Worm (Caenorhabditis elegans): Measurements from ENCODE around the gene col-162.

The col-162 gene

ce11 chrV:13455448-13455847 lies 13.7 kb downstream of the col-162 start, which contains the start of gene lurp-3:
TSS of gene lurp-3 (plus strand) at chrV:13455748.
- TF ChIP-seq sem-4 (tag; optimal IDR thresholded peaks at IDR 0.05) (no peak), nhr-237 (tag; optimal IDR thresholded peaks at IDR 0.05) (no peak), sma-3 (GFP tag; optimal IDR thresholded peaks at IDR 0.05) (no peak), zag-1 (tag; optimal IDR thresholded peaks at IDR 0.05) (no peak), skn-1 (tag; optimal IDR thresholded peaks at IDR 0.05) (no peak), sma-9 (GFP tag; optimal IDR thresholded peaks at IDR 0.05) (no peak), sma-9 (tag; optimal IDR thresholded peaks at IDR 0.05) (no peak), elt-3 (tag; optimal IDR thresholded peaks at IDR 0.05) (no peak)

- TF ChIP-seq C34F6.9 (tag; optimal IDR thresholded peaks at IDR 0.05) (peak; percentile 43), F13H6.1 (tag; optimal IDR thresholded peaks at IDR 0.05) (no peak), elt-3 (tag; optimal IDR thresholded peaks at IDR 0.05) (no peak), mab-5 (tag; optimal IDR thresholded peaks at IDR 0.05) (peak; percentile 0)
Observed at ce11 chrV:13457858-13458257, 16.1 kb downstream of the col-162 start, which contains the start of gene F25H9.2. TSS of gene F25H9.2 (plus strand) at chrV:13458083.

ce11 chrV:13459323-13459722 lies 17.6 kb downstream of the col-162 start, which contains the start of gene bath-39:
TSS of gene bath-39 (plus strand) at chrV:13459459.
- TF ChIP-seq lin-13 (GFP tag; optimal IDR thresholded peaks at IDR 0.05), result no peak
- TF ChIP-seq lsy-2 (tag; optimal IDR thresholded peaks at IDR 0.05), result peak in 1 of 2 experiments; percentile 33
- TF ChIP-seq unc-62 (GFP tag; optimal IDR thresholded peaks at IDR 0.05), result no peak
- TF ChIP-seq C34F6.9 (tag; optimal IDR thresholded peaks at IDR 0.05), result peak; percentile 52
- peak; percentile 37 for TF ChIP-seq unc-55 (GFP tag; optimal IDR thresholded peaks at IDR 0.05)
- TF ChIP-seq nhr-129 (tag; optimal IDR thresholded peaks at IDR 0.05), result peak; percentile 50

ce11 chrV:13462974-13463373 lies 21.2 kb downstream of the col-162 start, which contains the start of gene frm-10:
TSS of gene frm-10 (plus strand) at chrV:13463207.
- peak; percentile 80 for TF ChIP-seq unc-55 (GFP tag; optimal IDR thresholded peaks at IDR 0.05)
- TF ChIP-seq lsy-2 (tag; optimal IDR thresholded peaks at IDR 0.05), result peak; percentile 8 to 65
- TF ChIP-seq zag-1 (tag; optimal IDR thresholded peaks at IDR 0.05), result no peak
- TF ChIP-seq alr-1 (tag; optimal IDR thresholded peaks at IDR 0.05), result no peak
- peak; percentile 13 for TF ChIP-seq lin-13 (GFP tag; optimal IDR thresholded peaks at IDR 0.05)
- no peak for TF ChIP-seq elt-3 (tag; optimal IDR thresholded peaks at IDR 0.05)
- peak; percentile 61 for TF ChIP-seq ama-1 (optimal IDR thresholded peaks at IDR 0.05)
- TF ChIP-seq skn-1 (tag; optimal IDR thresholded peaks at IDR 0.05), result peak; percentile 79
- no peak for TF ChIP-seq unc-62 (GFP tag; optimal IDR thresholded peaks at IDR 0.05)
- TF ChIP-seq C34F6.9 (tag; optimal IDR thresholded peaks at IDR 0.05), result peak; percentile 82
- peak; percentile 59 for TF ChIP-seq sma-3 (GFP tag; optimal IDR thresholded peaks at IDR 0.05)
- TF ChIP-seq peb-1 (tag; optimal IDR thresholded peaks at IDR 0.05), result no peak
- TF ChIP-seq snpc-4 (tag; optimal IDR thresholded peaks at IDR 0.05), result no peak
- TF ChIP-seq ZK546.5 (tag; optimal IDR thresholded peaks at IDR 0.05), result no peak
- TF ChIP-seq ztf-11 (tag; optimal IDR thresholded peaks at IDR 0.05), result no peak
- no peak for TF ChIP-seq nhr-12 (tag; optimal IDR thresholded peaks at IDR 0.05)
- no peak for TF ChIP-seq aly-2 (tag; optimal IDR thresholded peaks at IDR 0.05)
- peak; percentile 84 for TF ChIP-seq nhr-129 (tag; optimal IDR thresholded peaks at IDR 0.05)
- TF ChIP-seq egl-27 (tag; optimal IDR thresholded peaks at IDR 0.05), result no peak
- no peak for TF ChIP-seq mab-5 (tag; optimal IDR thresholded peaks at IDR 0.05)
- TF ChIP-seq elt-1 (tag; optimal IDR thresholded peaks at IDR 0.05), result no peak
- no peak for TF ChIP-seq R02D3.7 (tag; optimal IDR thresholded peaks at IDR 0.05)
- no peak for TF ChIP-seq mbf-1 (tag; optimal IDR thresholded peaks at IDR 0.05)
- peak; percentile 68 for TF ChIP-seq gmeb-1 (tag; optimal IDR thresholded peaks at IDR 0.05)
- peak; percentile 81 for TF ChIP-seq crh-2 (tag; optimal IDR thresholded peaks at IDR 0.05)
- TF ChIP-seq lin-39 (tag; optimal IDR thresholded peaks at IDR 0.05), result no peak
- TF ChIP-seq nhr-6 (tag; optimal IDR thresholded peaks at IDR 0.05), result no peak
- no peak for TF ChIP-seq nhr-21 (tag; optimal IDR thresholded peaks at IDR 0.05)
- no peak for TF ChIP-seq nhr-237 (tag; optimal IDR thresholded peaks at IDR 0.05)
- TF ChIP-seq dmd-4 (tag; optimal IDR thresholded peaks at IDR 0.05), result no peak
- no peak for TF ChIP-seq blmp-1 (tag; optimal IDR thresholded peaks at IDR 0.05; ENCODE audit: insufficient read depth)
- no peak for TF ChIP-seq sem-4 (tag; optimal IDR thresholded peaks at IDR 0.05)
- peak; percentile 25 for TF ChIP-seq ztf-4 (tag; optimal IDR thresholded peaks at IDR 0.05)
- no peak for TF ChIP-seq ztf-1 (GFP tag; conservative IDR thresholded peaks at IDR 0.05)
- TF ChIP-seq fos-1 (tag; optimal IDR thresholded peaks at IDR 0.05), result peak; percentile 93
- TF ChIP-seq sma-9 (GFP tag; optimal IDR thresholded peaks at IDR 0.05), result peak; percentile 65
- TF ChIP-seq sma-9 (tag; optimal IDR thresholded peaks at IDR 0.05), result no peak
- TF ChIP-seq nhr-10 (tag; optimal IDR thresholded peaks at IDR 0.05), result peak; percentile 14
- TF ChIP-seq lin-11 (tag; optimal IDR thresholded peaks at IDR 0.05), result peak; percentile 23
- TF ChIP-seq unc-39 (tag; optimal IDR thresholded peaks at IDR 0.05), result no peak
- TF ChIP-seq nhr-11 (tag; optimal IDR thresholded peaks at IDR 0.05), result no peak
- no peak for TF ChIP-seq nhr-23 (tag; optimal IDR thresholded peaks at IDR 0.05)
- TF ChIP-seq nhr-25 (tag; optimal IDR thresholded peaks at IDR 0.05), result peak; percentile 27
- TF ChIP-seq ceh-16 (tag; optimal IDR thresholded peaks at IDR 0.05), result no peak
- TF ChIP-seq F13H6.1 (tag; optimal IDR thresholded peaks at IDR 0.05), result peak; percentile 59
- TF ChIP-seq mdl-1 (tag; optimal IDR thresholded peaks at IDR 0.05), result peak; percentile 8 to 28

All from whole organism, L2 larva.